Worm (Caenorhabditis elegans) whole organism, L4 larva: ENCODE data around the gene ZK1290.10.

Experiments used
- ZK546.5 ChIP-seq, 2 experiments: sonication (generic microtip); optimal IDR thresholded peaks; 2 replicates each; lab custom pipeline; 2017; ENCODE audit warnings: missing biosample characterization in 2 of 2, missing genetic modification characterization in 2 of 2
- aly-2 ChIP-seq: sonication (generic microtip); optimal IDR thresholded peaks from 2 replicates; lab custom pipeline; 2018; ENCODE audit warnings: missing biosample characterization, missing genetic modification characterization

ce11 chrII:7545364-7545763 lies 8.3 kb downstream of the ZK1290.10 start:
- TF ChIP-seq aly-2 = no peak
- no peak for TF ChIP-seq ZK546.5 (tag; optimal IDR thresholded peaks at IDR 0.05; lab: Kevin White, UChicago)
